Worm (Caenorhabditis elegans) whole organism, mixed stage, embryonic: ENCODE data around the gene osgn-1.

Source experiments
- blmp-1 ChIP-seq: fragments of 150-350 bp; optimal IDR thresholded peaks from 2 replicates; lab custom pipeline; 2014; ENCODE audit warnings: missing biosample characterization, missing genetic modification characterization
- ces-1 ChIP-seq: fragments of 150-350 bp; optimal IDR thresholded peaks from 2 replicates; lab custom pipeline; 2014; ENCODE audit warnings: missing biosample characterization, missing genetic modification reagents, missing genetic modification characterization
- elt-1 ChIP-seq: sonication (generic microtip); optimal IDR thresholded peaks from 2 replicates; lab custom pipeline; 2017; ENCODE audit warnings: missing genetic modification characterization, mild to moderate bottlenecking, missing compliant biosample characterization, antibody characterized with exemption, moderate library complexity, borderline replicate concordance; ENCODE audit not compliant: insufficient read depth
- elt-3 ChIP-seq: fragments of 150-350 bp; optimal IDR thresholded peaks from 2 replicates; lab custom pipeline; 2014; ENCODE audit warnings: missing biosample characterization, missing genetic modification characterization
- ham-2 ChIP-seq: fragments of 200-800 bp; sonication (Bioruptor generic); optimal IDR thresholded peaks from 2 replicates; lab custom pipeline; 2018; ENCODE audit warnings: mild to moderate bottlenecking, missing genetic modification characterization, missing compliant biosample characterization
- lin-13 ChIP-seq: fragments of 150-350 bp; optimal IDR thresholded peaks from 2 replicates; lab custom pipeline; 2014; ENCODE audit warnings: missing biosample characterization, missing genetic modification characterization
- mep-1 ChIP-seq: fragments of 150-350 bp; optimal IDR thresholded peaks from 2 replicates; lab custom pipeline; 2017; ENCODE audit warnings: missing biosample characterization, missing genetic modification reagents, missing genetic modification characterization, inconsistent platforms
- mls-2 ChIP-seq: sonication (generic microtip); optimal IDR thresholded peaks from 2 replicates; lab custom pipeline; 2016; ENCODE audit warnings: mild to moderate bottlenecking, missing genetic modification characterization, moderate library complexity, missing compliant biosample characterization
- nhr-12 ChIP-seq: fragments of 150-350 bp; optimal IDR thresholded peaks from 2 replicates; lab custom pipeline; 2014; ENCODE audit warnings: missing biosample characterization, missing genetic modification characterization
- nhr-237 ChIP-seq: fragments of 150-350 bp; optimal IDR thresholded peaks from 2 replicates; lab custom pipeline; 2014; ENCODE audit warnings: missing biosample characterization, missing genetic modification characterization

DNA sequence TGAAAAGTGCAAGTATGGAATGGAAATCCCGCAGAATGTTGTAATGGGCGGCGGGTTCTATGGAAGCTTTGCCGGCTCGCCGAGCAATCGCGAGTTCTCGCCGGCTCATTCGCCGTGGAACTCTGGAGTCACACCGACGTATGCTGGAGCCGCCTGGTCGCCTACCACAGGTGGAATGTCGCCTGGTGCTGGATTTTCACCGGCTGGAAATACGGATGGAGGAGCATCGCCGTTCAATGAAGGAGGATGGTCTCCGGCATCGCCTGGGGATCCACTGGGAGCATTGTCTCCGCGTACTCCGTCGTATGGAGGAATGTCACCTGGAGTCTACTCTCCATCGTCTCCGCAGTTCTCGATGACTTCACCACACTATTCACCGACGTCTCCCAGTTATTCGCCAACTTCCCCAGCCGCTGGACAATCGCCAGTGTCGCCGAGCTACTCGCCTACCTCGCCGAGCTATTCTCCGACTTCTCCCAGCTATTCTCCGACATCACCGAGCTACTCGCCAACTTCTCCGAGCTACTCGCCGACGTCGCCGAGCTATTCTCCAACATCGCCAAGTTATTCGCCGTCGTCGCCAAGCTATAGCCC, 47.9 kb downstream of the osgn-1 start:
- TF ChIP-seq nhr-237 (tag; lab: Kevin White, UChicago) (no peak), elt-3 (no peak), mep-1 (tag; lab: Kevin White, UChicago) (no peak), blmp-1 (tag; lab: Kevin White, UChicago) (no peak), lin-13 (no peak), mls-2 (tag; lab: Kevin White, UChicago) (no peak), ham-2 (no peak), nhr-12 (no peak), elt-1 (tag; lab: Kevin White, UChicago) (no peak), ces-1 (GFP tag; lab: Kevin White, UChicago) (no peak)
